Worm (Caenorhabditis elegans) whole organism, late embryonic: ENCODE measurements around the gene glb-34.

ENCODE experiments used
- C08G9.2 ChIP-seq: sonication (generic microtip); optimal IDR thresholded peaks from 2 replicates; lab custom pipeline; 2016; ENCODE audit warnings: mild to moderate bottlenecking, missing genetic modification characterization, moderate library complexity, missing compliant biosample characterization
- K02D7.2 ChIP-seq: sonication (generic microtip); optimal IDR thresholded peaks from 2 replicates; lab custom pipeline; 2017; ENCODE audit warnings: mild to moderate bottlenecking, missing genetic modification characterization, missing compliant biosample characterization
- K09A11.1 ChIP-seq: sonication (generic microtip); optimal IDR thresholded peaks from 2 replicates; lab custom pipeline; 2017; ENCODE audit warnings: antibody characterized with exemption, mild to moderate bottlenecking, missing genetic modification characterization, missing compliant biosample characterization; ENCODE audit not compliant: insufficient read depth
- T23F11.4 ChIP-seq: fragments of 200-800 bp; sonication (Bioruptor generic); optimal IDR thresholded peaks from 2 replicates; lab custom pipeline; 2018; ENCODE audit warnings: mild to moderate bottlenecking, missing genetic modification characterization, missing compliant biosample characterization
- ama-1 ChIP-seq: fragments of 150-350 bp; optimal IDR thresholded peaks from 2 replicates; lab custom pipeline; 2014
- ceh-14 ChIP-seq: sonication (generic microtip); optimal IDR thresholded peaks from 2 replicates; lab custom pipeline; 2016; ENCODE audit warnings: missing genotype, missing genetic modification characterization, missing compliant biosample characterization
- ceh-18 ChIP-seq: sonication (generic microtip); optimal IDR thresholded peaks from 2 replicates; lab custom pipeline; 2016; ENCODE audit warnings: missing genetic modification characterization, missing compliant biosample characterization
- ceh-19 ChIP-seq: fragments of 200-800 bp; sonication (Bioruptor generic); optimal IDR thresholded peaks from 2 replicates; lab custom pipeline; 2018; ENCODE audit warnings: mild to moderate bottlenecking, missing genetic modification characterization, missing compliant biosample characterization
- ceh-2 ChIP-seq: sonication (generic microtip); optimal IDR thresholded peaks from 2 replicates; lab custom pipeline; 2016; ENCODE audit warnings: missing genotype, missing genetic modification characterization, missing compliant biosample characterization
- ceh-22 ChIP-seq: sonication (generic microtip); optimal IDR thresholded peaks from 2 replicates; lab custom pipeline; 2017; ENCODE audit warnings: missing biosample characterization, missing genetic modification characterization
- ceh-24 ChIP-seq: sonication (generic microtip); optimal IDR thresholded peaks from 2 replicates; lab custom pipeline; 2016; ENCODE audit warnings: mild to moderate bottlenecking, missing genetic modification characterization, missing compliant biosample characterization
- ceh-30 ChIP-seq: fragments of 150-350 bp; optimal IDR thresholded peaks from 2 replicates; lab custom pipeline; 2014; ENCODE audit warnings: missing biosample characterization, missing genetic modification characterization
- ceh-31 ChIP-seq: sonication (generic microtip); optimal IDR thresholded peaks from 2 replicates; lab custom pipeline; 2016; ENCODE audit warnings: missing genetic modification characterization, missing compliant biosample characterization
- ceh-34 ChIP-seq: sonication (generic microtip); optimal IDR thresholded peaks from 2 replicates; lab custom pipeline; 2016; ENCODE audit warnings: mild to moderate bottlenecking, missing genetic modification characterization, missing compliant biosample characterization
- ceh-9 ChIP-seq: sonication (generic microtip); optimal IDR thresholded peaks from 2 replicates; lab custom pipeline; 2016; ENCODE audit warnings: mild to moderate bottlenecking, missing genetic modification characterization, inconsistent platforms, missing compliant biosample characterization
- dmd-4 ChIP-seq: sonication (generic microtip); optimal IDR thresholded peaks from 2 replicates; lab custom pipeline; 2016; ENCODE audit warnings: borderline replicate concordance, missing genetic modification characterization, missing compliant biosample characterization
- elt-2 ChIP-seq: sonication (generic microtip); optimal IDR thresholded peaks from 2 replicates; lab custom pipeline; 2016; ENCODE audit warnings: missing genetic modification reagents, missing genetic modification characterization, missing compliant biosample characterization
- ets-4 ChIP-seq: sonication (generic microtip); optimal IDR thresholded peaks from 2 replicates; lab custom pipeline; 2016; ENCODE audit warnings: missing genetic modification characterization, missing compliant biosample characterization
- eyg-1 ChIP-seq: sonication (generic microtip); optimal IDR thresholded peaks from 2 replicates; lab custom pipeline; 2016; ENCODE audit warnings: missing genotype, missing genetic modification characterization, missing compliant biosample characterization
- fax-1 ChIP-seq: sonication (generic microtip); optimal IDR thresholded peaks from 2 replicates; lab custom pipeline; 2016; ENCODE audit warnings: missing genotype, missing genetic modification characterization, missing compliant biosample characterization
- fkh-6 ChIP-seq: sonication (generic microtip); optimal IDR thresholded peaks from 2 replicates; lab custom pipeline; 2016; ENCODE audit warnings: missing genetic modification characterization, missing compliant biosample characterization
- hlh-13 ChIP-seq: fragments of 200-800 bp; sonication (Bioruptor generic); optimal IDR thresholded peaks from 2 replicates; lab custom pipeline; 2018; ENCODE audit warnings: mild to moderate bottlenecking, missing genetic modification characterization, missing compliant biosample characterization
- hlh-30 ChIP-seq: sonication (generic microtip); optimal IDR thresholded peaks from 2 replicates; lab custom pipeline; 2017; ENCODE audit warnings: antibody characterized with exemption, missing genetic modification characterization, missing compliant biosample characterization; ENCODE audit not compliant: insufficient read depth
- hlh-6 ChIP-seq: sonication (generic microtip); optimal IDR thresholded peaks from 2 replicates; lab custom pipeline; 2016; ENCODE audit warnings: missing genotype, missing genetic modification characterization, missing compliant biosample characterization
- hlh-8 ChIP-seq: sonication (generic microtip); optimal IDR thresholded peaks from 2 replicates; lab custom pipeline; 2016; ENCODE audit warnings: missing genotype, missing genetic modification characterization, missing compliant biosample characterization
- lim-6 ChIP-seq: sonication (generic microtip); optimal IDR thresholded peaks from 2 replicates; lab custom pipeline; 2016; ENCODE audit warnings: missing genetic modification characterization, missing compliant biosample characterization
- lin-11 ChIP-seq: fragments of 200-800 bp; sonication (Bioruptor generic); optimal IDR thresholded peaks from 2 replicates; lab custom pipeline; 2018; ENCODE audit warnings: mild to moderate bottlenecking, missing genetic modification characterization, missing compliant biosample characterization
- madf-2 ChIP-seq: sonication (generic microtip); optimal IDR thresholded peaks from 2 replicates; lab custom pipeline; 2017; ENCODE audit warnings: missing genetic modification characterization, missing compliant biosample characterization
- mec-3 ChIP-seq: sonication (generic microtip); optimal IDR thresholded peaks from 2 replicates; lab custom pipeline; 2016; ENCODE audit warnings: borderline replicate concordance, missing genetic modification characterization, missing compliant biosample characterization
- nfya-1 ChIP-seq: sonication (generic microtip); optimal IDR thresholded peaks from 2 replicates; lab custom pipeline; 2017; ENCODE audit warnings: missing genetic modification characterization, mild to moderate bottlenecking, missing compliant biosample characterization, antibody characterized with exemption, moderate library complexity
- nhr-11 ChIP-seq: fragments of 150-350 bp; optimal IDR thresholded peaks from 2 replicates; lab custom pipeline; 2014; ENCODE audit warnings: missing biosample characterization, missing genetic modification characterization
- nhr-232 ChIP-seq: sonication (generic microtip); optimal IDR thresholded peaks from 2 replicates; lab custom pipeline; 2016; ENCODE audit warnings: missing genetic modification characterization, missing compliant biosample characterization
- odd-2 ChIP-seq: sonication (generic microtip); optimal IDR thresholded peaks from 2 replicates; lab custom pipeline; 2017; ENCODE audit warnings: antibody characterized with exemption, mild to moderate bottlenecking, missing genetic modification characterization, missing compliant biosample characterization
- pat-9 ChIP-seq: fragments of 200-800 bp; sonication (Bioruptor generic); optimal IDR thresholded peaks from 2 replicates; lab custom pipeline; 2018; ENCODE audit warnings: mild to moderate bottlenecking, missing genetic modification characterization, moderate library complexity, missing compliant biosample characterization
- pha-4 ChIP-seq: fragments of 150-350 bp; optimal IDR thresholded peaks from 2 replicates; lab custom pipeline; 2018; ENCODE audit warnings: missing biosample characterization, missing genetic modification reagents, missing genetic modification characterization
- ref-2 ChIP-seq: sonication (generic microtip); optimal IDR thresholded peaks from 2 replicates; lab custom pipeline; 2016; ENCODE audit warnings: missing genetic modification characterization, missing compliant biosample characterization
- rnt-1 ChIP-seq: sonication (generic microtip); optimal IDR thresholded peaks from 2 replicates; lab custom pipeline; 2016; ENCODE audit warnings: missing genetic modification characterization, missing compliant biosample characterization
- sdc-2 ChIP-seq: sonication (generic microtip); optimal IDR thresholded peaks from 2 replicates; lab custom pipeline; 2016; ENCODE audit warnings: missing genotype, missing genetic modification characterization, missing compliant biosample characterization
- sox-2 ChIP-seq: fragments of 200-800 bp; sonication (Bioruptor generic); IDR thresholded peaks from 2 replicates; pipeline ENCODE4 v1.3.6; 2022; ENCODE audit warnings: missing genetic modification reagents, missing genetic modification characterization, missing compliant biosample characterization
- sox-4 ChIP-seq: sonication (generic microtip); optimal IDR thresholded peaks from 2 replicates; lab custom pipeline; 2017; ENCODE audit warnings: mild to moderate bottlenecking, missing genetic modification characterization, inconsistent platforms, missing compliant biosample characterization
- tbx-2 ChIP-seq: sonication (generic microtip); optimal IDR thresholded peaks from 2 replicates; lab custom pipeline; 2016; ENCODE audit warnings: missing genetic modification characterization, missing compliant biosample characterization
- unc-3 ChIP-seq, 2 experiments: fragments of 200-800 bp in 1 of 2; sonication (Bioruptor generic) in 1 of 2; sonication (generic microtip) in 1 of 2; conservative IDR thresholded peaks in 1 of 2; optimal IDR thresholded peaks in 1 of 2; 2 replicates each; pipeline versions ENCODE4 v1.3.6 to Lab custom; 2016 to 2022; ENCODE audit warnings: missing compliant biosample characterization in 2 of 2, missing genetic modification characterization in 2 of 2, missing genetic modification reagents in 1 of 2
- unc-55 ChIP-seq: sonication (generic microtip); optimal IDR thresholded peaks from 2 replicates; lab custom pipeline; 2017; ENCODE audit warnings: missing biosample characterization, missing genetic modification reagents, missing genetic modification characterization
- zip-5 ChIP-seq: sonication (generic microtip); optimal IDR thresholded peaks from 2 replicates; lab custom pipeline; 2016; ENCODE audit warnings: missing genetic modification characterization, missing compliant biosample characterization

Gene glb-34

ce11 chrIV:14610942-14611724 is 38.6 kb upstream of the glb-34 start:
- TF ChIP-seq ceh-22 (tag; lab: Kevin White, UChicago) (peak; percentile 0), ceh-31 (peak; percentile 32), sdc-2 (tag; lab: Kevin White, UChicago) (peak; percentile 11), ceh-9 (no peak), rnt-1 (tag; lab: Kevin White, UChicago) (peak; percentile 62), hlh-13 (GFP tag; lab: Kevin White, UChicago) (no peak), ama-1 (lab: Kevin White, UChicago) (no peak), ceh-19 (no peak), ceh-2 (tag; lab: Kevin White, UChicago) (peak; percentile 13), elt-2 (tag; lab: Kevin White, UChicago) (peak; percentile 50), mec-3 (tag; lab: Kevin White, UChicago) (peak; percentile 41), dmd-4 (tag; lab: Kevin White, UChicago) (peak; percentile 22), sox-2 (GFP tag; lab: Robert Waterston, UW) (no peak), nhr-11 (tag; lab: Kevin White, UChicago) (no peak), tbx-2 (peak; percentile 59), ceh-14 (tag; lab: Kevin White, UChicago) (no peak), ceh-18 (tag; lab: Kevin White, UChicago) (peak; percentile 85), unc-55 (GFP tag; lab: Kevin White, UChicago) (peak; percentile 10), ref-2 (tag; lab: Kevin White, UChicago) (peak; percentile 10), ceh-34 (tag; lab: Kevin White, UChicago) (peak; percentile 44), nfya-1 (tag; lab: Kevin White, UChicago) (peak; percentile 40), ets-4 (tag; lab: Kevin White, UChicago) (no peak), unc-3 (GFP tag; conservative IDR thresholded peaks at IDR 0.05; lab: Robert Waterston, UW) (no peak), unc-3 (tag; optimal IDR thresholded peaks at IDR 0.05; lab: Kevin White, UChicago) (no peak), zip-5 (tag; lab: Kevin White, UChicago) (no peak)

- no peak for TF ChIP-seq T23F11.4 (GFP tag; lab: Kevin White, UChicago)
- no peak for TF ChIP-seq tbx-2
- TF ChIP-seq madf-2 (tag; lab: Kevin White, UChicago), result no peak
- TF ChIP-seq odd-2, result no peak
- TF ChIP-seq pat-9 (tag; lab: Kevin White, UChicago), result no peak
- peak; percentile 9 for TF ChIP-seq hlh-30
- TF ChIP-seq lim-6 (tag; lab: Kevin White, UChicago), result no peak
Measured at ce11 chrIV:14609774-14610173, 37.3 kb upstream of the glb-34 start.

DNA sequence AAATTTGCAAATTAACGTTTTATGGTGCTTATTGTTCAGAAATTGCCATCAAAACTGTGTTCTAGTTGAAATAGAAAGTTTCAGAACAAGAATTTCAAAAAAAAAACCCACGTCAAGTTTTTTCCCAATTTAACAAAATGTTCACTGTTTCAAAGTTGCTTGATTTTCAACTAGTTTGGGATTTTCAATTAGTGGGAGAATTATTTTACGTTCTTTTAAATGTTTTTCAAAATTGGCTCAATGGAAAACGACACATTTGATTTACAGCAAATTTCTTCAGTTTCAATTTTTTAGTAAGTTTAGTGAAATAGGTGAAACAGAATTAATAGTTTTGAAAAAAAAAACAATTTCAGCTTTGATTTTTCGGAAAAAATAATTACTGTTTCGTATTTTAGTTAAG is 36.1 kb upstream of the glb-34 start:
- no peak for TF ChIP-seq ceh-30 (tag; lab: Kevin White, UChicago)
- TF ChIP-seq hlh-8 (tag; lab: Kevin White, UChicago), result no peak
- TF ChIP-seq hlh-30, result no peak
- no peak for TF ChIP-seq K09A11.1 (tag; lab: Kevin White, UChicago)
- TF ChIP-seq sox-4 (tag; lab: Kevin White, UChicago), result no peak
- TF ChIP-seq elt-2 (tag; lab: Kevin White, UChicago), result no peak
- no peak for TF ChIP-seq fax-1 (tag; lab: Kevin White, UChicago)
- TF ChIP-seq, all 69 proteins: peak for 0

DNA sequence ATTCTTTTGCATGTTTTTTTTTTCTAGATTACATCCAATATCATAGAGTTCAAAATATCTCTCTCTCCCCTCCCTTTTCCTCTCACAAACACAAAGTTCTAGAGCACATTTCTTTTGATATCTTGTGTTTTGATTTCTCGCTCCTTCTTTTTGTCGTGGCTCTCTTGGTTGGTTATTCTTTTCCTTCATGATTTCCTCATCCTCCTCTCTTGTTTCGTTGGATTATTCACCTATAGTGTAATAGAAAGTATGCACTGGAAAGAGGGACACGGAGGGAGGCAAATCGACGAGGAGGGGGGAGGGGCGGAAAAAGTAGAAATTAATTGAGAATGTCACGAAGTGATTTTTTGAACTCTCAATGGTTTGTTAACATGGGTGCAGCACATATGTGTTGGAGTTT is 34.0 kb upstream of the glb-34 start:
- TF ChIP-seq C08G9.2 (tag; lab: Kevin White, UChicago), result no peak
- no peak for TF ChIP-seq pha-4
- no peak for TF ChIP-seq hlh-6 (tag; lab: Kevin White, UChicago)
- no peak for TF ChIP-seq nhr-232 (tag; lab: Kevin White, UChicago)
- TF ChIP-seq fkh-6 (tag; lab: Kevin White, UChicago), result no peak
- no peak for TF ChIP-seq pat-9 (tag; lab: Kevin White, UChicago)
- TF ChIP-seq nhr-11 (tag; lab: Kevin White, UChicago), result peak; percentile 72
- TF ChIP-seq ceh-31, result no peak
- peak; percentile 68 for TF ChIP-seq ceh-18 (tag; lab: Kevin White, UChicago)
- TF ChIP-seq unc-55 (GFP tag; lab: Kevin White, UChicago), result peak; percentile 45
- no peak for TF ChIP-seq lin-11
- no peak for TF ChIP-seq tbx-2
- TF ChIP-seq nfya-1 (tag; lab: Kevin White, UChicago), result peak; percentile 44
- no peak for TF ChIP-seq ets-4 (tag; lab: Kevin White, UChicago)
- no peak for TF ChIP-seq elt-2 (tag; lab: Kevin White, UChicago)
- TF ChIP-seq K02D7.2 (tag; lab: Kevin White, UChicago), result no peak
- no peak for TF ChIP-seq ceh-24 (tag; lab: Kevin White, UChicago)
- TF ChIP-seq ceh-30 (tag; lab: Kevin White, UChicago), result no peak
- TF ChIP-seq eyg-1 (tag; lab: Kevin White, UChicago), result no peak
- no peak for TF ChIP-seq hlh-13 (GFP tag; lab: Kevin White, UChicago)
- TF ChIP-seq sox-2 (GFP tag; lab: Robert Waterston, UW), result no peak
- TF ChIP-seq ceh-19, result no peak
